Fruit fly (Drosophila melanogaster): ENCODE measurements around the gene sd.

The sd gene

dm6 chrX:15844139-15844538 is 40.0 kb downstream of the sd start, which contains the start of the genes ArgRS and CG8578 (continued):
- TF ChIP-seq Sox102F (GFP tag; optimal IDR thresholded peaks at IDR 0.05) (no peak), CG15696 (tag; optimal IDR thresholded peaks at IDR 0.05) (no peak), az2 (GFP tag; optimal IDR thresholded peaks at IDR 0.05) (peak; percentile 19), CG4617 (GFP tag; optimal IDR thresholded peaks at IDR 0.05; ENCODE audit: borderline replicate concordance) (peak; percentile 26), HmgD (GFP tag; optimal IDR thresholded peaks at IDR 0.05) (peak; percentile 29), row (GFP tag; IDR thresholded peaks at IDR 0.05) (peak; percentile 89), Chrac-16 (GFP tag; optimal IDR thresholded peaks at IDR 0.05) (peak; percentile 27), bab2 (GFP tag; optimal IDR thresholded peaks at IDR 0.05) (peak; percentile 84), Tbp (GFP tag; optimal IDR thresholded peaks at IDR 0.05) (no peak), CG15479 (GFP tag; optimal IDR thresholded peaks at IDR 0.05) (no peak), maf-S (GFP tag; optimal IDR thresholded peaks at IDR 0.05) (peak; percentile 37), CG6791 (GFP tag; IDR thresholded peaks at IDR 0.05; ENCODE audit: partially characterized antibody) (peak; percentile 66; the same call in 2 of the 3 replicates), CG6175 (GFP tag; IDR thresholded peaks at IDR 0.05) (no peak), vfl (GFP tag; optimal IDR thresholded peaks at IDR 0.05) (peak; percentile 23), nmo (GFP tag; optimal IDR thresholded peaks at IDR 0.05) (peak; percentile 92), E2f2 (GFP tag; IDR thresholded peaks at IDR 0.05) (peak; percentile 38; the same call in 1 of the 2 replicates), CG7372 (GFP tag; IDR thresholded peaks at IDR 0.05) (peak; percentile 77), Max (GFP tag; optimal IDR thresholded peaks at IDR 0.05) (peak; percentile 39), unc-4 (GFP tag; IDR thresholded peaks at IDR 0.05; ENCODE audit: partially characterized antibody) (peak; percentile 79), CG14710 (tag; optimal IDR thresholded peaks at IDR 0.05) (peak; percentile 64), ATbp (GFP tag; optimal IDR thresholded peaks at IDR 0.05) (no peak), CG4707 (GFP tag; optimal IDR thresholded peaks at IDR 0.05) (no peak), CG12942 (GFP tag; optimal IDR thresholded peaks at IDR 0.05) (peak; percentile 29), Doc2 (GFP tag; IDR thresholded peaks at IDR 0.05) (no peak), D19A (tag; optimal IDR thresholded peaks at IDR 0.05) (no peak), vnd (GFP tag; IDR thresholded peaks at IDR 0.05; ENCODE audit: partially characterized antibody) (peak; percentile 89), crp (GFP tag; optimal IDR thresholded peaks at IDR 0.05) (peak in 1 of 2 experiments; percentile 71), CG32772 (GFP tag; IDR thresholded peaks at IDR 0.05) (no peak; the same call in 1 of the 2 replicates), CG11398 (GFP tag; optimal IDR thresholded peaks at IDR 0.05) (no peak), Camta (GFP tag; optimal IDR thresholded peaks at IDR 0.05) (peak; percentile 85), CG11093 (GFP tag; IDR thresholded peaks at IDR 0.05) (peak; percentile 71; the same call in 2 of the 3 replicates), zfh1 (GFP tag; IDR thresholded peaks at IDR 0.05) (peak; percentile 57; the same call in 1 of the 3 replicates), CG7963 (GFP tag; IDR thresholded peaks at IDR 0.05; ENCODE audit: partially characterized antibody) (0 out of 3 replicates have a peak, but pooled peaks have one; percentile 47), CG9876 (GFP tag; optimal IDR thresholded peaks at IDR 0.05) (peak; percentile 3), Optix (GFP tag; IDR thresholded peaks at IDR 0.05) (0 out of 3 replicates have a peak, but pooled peaks have one; percentile 27), pita (GFP tag; optimal IDR thresholded peaks at IDR 0.05) (no peak), CG9437 (GFP tag; optimal IDR thresholded peaks at IDR 0.05) (peak; percentile 7), Neu2 (GFP tag; optimal IDR thresholded peaks at IDR 0.05; ENCODE audit: borderline replicate concordance) (no peak), Xbp1 (GFP tag; optimal IDR thresholded peaks at IDR 0.05) (peak; percentile 52), CG12299 (tag; optimal IDR thresholded peaks at IDR 0.05) (no peak), CG16779 (GFP tag; IDR thresholded peaks at IDR 0.05) (no peak), Atf3 (GFP tag; optimal IDR thresholded peaks at IDR 0.05) (peak; percentile 66), CHES-1-like (GFP tag; optimal IDR thresholded peaks at IDR 0.05) (peak; percentile 52), esg (GFP tag; conservative IDR thresholded peaks at IDR 0.05) (no peak), dati (GFP tag; IDR thresholded peaks at IDR 0.05) (no peak), Nf-YA (GFP tag; IDR thresholded peaks at IDR 0.05) (no peak), dimm (GFP tag; IDR thresholded peaks at IDR 0.05) (no peak), CkIIα-i1 (GFP tag; IDR thresholded peaks at IDR 0.05) (no peak), CG2889 (GFP tag; IDR thresholded peaks at IDR 0.05) (no peak), CTCF (GFP tag; optimal IDR thresholded peaks at IDR 0.05) (peak; percentile 39), Antp (GFP tag; optimal IDR thresholded peaks at IDR 0.05) (peak; percentile 93), Usf (GFP tag; optimal IDR thresholded peaks at IDR 0.05) (no peak)
